Worm (Caenorhabditis elegans): ENCODE results near the gene gst-30.
"Not testable (repeated sequence)": the region's sequence is repeated elsewhere in the genome, so short reads cannot be mapped to it uniquely, and the experiment has no call there.

Gene gst-30

DNA sequence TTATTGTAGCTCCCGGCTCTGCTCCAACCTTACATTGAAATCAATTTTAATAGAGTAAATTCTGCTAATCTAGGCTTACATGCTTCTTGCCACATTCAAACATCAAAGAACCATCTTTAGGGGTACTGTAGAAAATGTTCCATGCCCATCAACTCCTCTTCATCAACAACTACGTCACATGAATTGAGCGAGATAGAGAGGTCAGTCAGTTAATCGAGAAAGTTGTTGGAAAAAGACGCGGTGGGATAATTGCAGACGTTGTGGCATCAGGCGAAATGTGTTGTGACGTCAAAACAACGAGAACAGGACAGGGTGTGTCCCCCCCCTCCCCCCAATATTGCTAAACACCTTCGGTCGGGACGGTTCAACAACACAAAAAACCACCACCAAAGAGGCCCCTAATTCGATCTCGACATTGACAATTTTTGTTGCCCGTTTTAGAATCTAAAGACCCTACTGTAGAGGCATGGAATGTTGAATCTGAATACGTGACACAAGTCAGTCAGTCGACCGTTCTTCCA is 16.3 kb downstream of the gst-30 start:
- TF ChIP-seq unc-62 (GFP tag; optimal IDR thresholded peaks at IDR 0.05 in 1 of 2) (peak in 1 of 2 experiments; percentile 62), unc-62 (tag; optimal IDR thresholded peaks at IDR 0.05) (no peak), F10B5.3 (tag; optimal IDR thresholded peaks at IDR 0.05) (no peak)

DNA sequence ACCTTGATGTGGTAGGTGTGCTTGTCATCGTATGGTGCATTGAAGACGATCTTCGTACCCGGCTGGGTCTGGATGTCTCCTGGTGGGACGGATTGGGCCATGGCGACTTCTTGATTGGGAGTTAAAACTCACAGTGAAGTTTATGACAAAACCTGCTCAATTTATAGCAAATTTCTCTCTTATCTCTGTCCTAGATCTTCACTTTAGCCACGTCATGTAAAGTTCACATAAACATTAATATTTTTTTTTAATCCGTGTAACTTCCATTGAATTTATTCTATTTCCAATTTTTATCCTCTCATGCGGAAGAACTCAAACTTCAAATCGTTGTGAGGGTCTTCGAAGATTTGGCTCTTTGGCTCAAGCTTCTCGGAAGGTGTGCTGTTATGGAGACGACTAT is 18.4 kb downstream of the gst-30 start, which contains the start of gene msp-31:
TSS of gene msp-31 (minus strand) at position 101 of the 400 bp plus-strand sequence.
- not testable (repeated sequence) for TF ChIP-seq ZK337.2 (GFP tag; IDR thresholded peaks at IDR 0.05); hif-1 (tag; optimal IDR thresholded peaks at IDR 0.05); Y48G9A.11 (GFP tag; IDR thresholded peaks at IDR 0.05)

DNA sequence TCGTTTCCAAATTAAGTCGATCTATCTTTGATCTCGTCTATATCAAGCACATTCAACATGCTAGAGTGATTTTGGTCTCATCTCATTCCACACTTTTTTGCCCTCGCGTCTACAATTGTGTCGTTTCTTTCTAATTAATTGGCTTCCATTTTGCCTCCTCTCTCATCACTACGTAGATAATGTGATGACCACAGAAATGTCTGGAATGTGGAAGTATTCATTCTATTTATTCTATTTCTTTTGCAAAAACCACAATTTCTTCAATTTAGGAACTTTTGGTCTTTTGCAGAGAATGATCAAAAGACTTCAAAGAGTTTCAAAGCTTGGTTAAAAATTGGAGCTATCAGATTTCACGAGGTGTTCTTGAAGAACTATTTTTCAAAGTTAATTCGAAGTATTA is 19.3 kb downstream of the gst-30 start:
- TF ChIP-seq nhr-41 (GFP tag; IDR thresholded peaks at IDR 0.05) (no peak), mes-2 (tag; optimal IDR thresholded peaks at IDR 0.05; ENCODE audit: poor library complexity, severe bottlenecking) (no peak), unc-39 (tag; optimal IDR thresholded peaks at IDR 0.05) (no peak), aha-1 (tag) (peak; percentile 48), duxl-1 (tag; optimal IDR thresholded peaks at IDR 0.05; ENCODE audit: poor library complexity) (no peak)

DNA sequence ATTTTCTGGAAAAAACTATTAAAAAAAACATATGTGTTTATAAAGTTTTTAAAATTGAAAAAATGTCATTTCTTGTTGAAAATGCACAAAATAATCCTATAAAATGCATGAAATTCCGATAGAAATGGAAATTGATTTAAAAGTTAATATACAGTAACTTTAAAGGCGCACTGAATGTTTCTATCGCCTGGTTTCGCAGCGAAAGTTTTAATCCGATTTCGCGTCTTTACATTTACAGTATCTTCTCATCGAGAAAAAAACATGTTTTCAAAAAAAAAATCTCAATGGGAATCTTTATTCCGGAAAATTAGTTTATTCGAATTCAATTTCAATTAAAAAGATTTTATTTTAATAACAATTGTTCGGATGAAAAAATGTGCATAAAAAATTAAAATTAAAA is 20.6 kb downstream of the gst-30 start, which contains the start of gene R05F9.11:
TSS of gene R05F9.11 (minus strand) at position 5 of the 400 bp plus-strand sequence.
- TF ChIP-seq nhr-76 (tag; optimal IDR thresholded peaks at IDR 0.05) (no peak), lsy-2 (tag; optimal IDR thresholded peaks at IDR 0.05) (peak in 1 of 2 experiments; percentile 58), F49E8.2 (tag; optimal IDR thresholded peaks at IDR 0.05; ENCODE audit: borderline replicate concordance) (peak; percentile 10), unc-130 (GFP tag; optimal IDR thresholded peaks at IDR 0.05) (peak; percentile 10)

DNA sequence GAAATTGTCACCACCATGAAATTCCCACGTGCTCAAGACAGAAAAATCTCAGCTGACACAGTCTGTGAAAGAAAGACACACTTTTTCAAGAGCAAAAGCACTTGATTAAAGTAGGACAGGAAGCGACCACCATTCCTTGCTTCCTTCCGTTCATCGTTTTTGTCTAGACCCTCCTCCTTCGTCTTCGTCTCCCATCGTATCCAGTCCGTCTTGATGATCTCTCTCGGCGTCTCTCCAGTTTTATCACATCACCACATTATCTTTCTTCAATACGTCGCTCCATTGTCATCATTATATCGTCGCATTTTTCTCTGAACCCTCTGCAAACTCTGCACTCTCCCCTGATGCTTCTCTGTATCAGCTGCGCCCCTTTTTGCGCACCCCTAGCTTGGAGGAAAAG is 26.7 kb downstream of the gst-30 start:
- TF ChIP-seq nhr-10 (tag; optimal IDR thresholded peaks at IDR 0.05) (no peak), mxl-3 (GFP tag; optimal IDR thresholded peaks at IDR 0.05) (peak; percentile 24), mdl-1 (tag; optimal IDR thresholded peaks at IDR 0.05) (peak in 1 of 2 experiments; percentile 22), dmd-6 (GFP tag; IDR thresholded peaks at IDR 0.05) (0 out of 2 replicates have a peak, but pooled peaks have one; percentile 13), nhr-48 (tag; optimal IDR thresholded peaks at IDR 0.05) (no peak), nhr-111 (GFP tag; optimal IDR thresholded peaks at IDR 0.05) (no peak), nhr-28 (tag; optimal IDR thresholded peaks at IDR 0.05) (peak; percentile 32), ceh-20 (GFP tag; IDR thresholded peaks at IDR 0.05) (peak; percentile 14; the same call in 1 of the 2 replicates), ctbp-1 (GFP tag; IDR thresholded peaks at IDR 0.05) (0 out of 2 replicates have a peak, but pooled peaks have one; percentile 48), daf-12 (tag; optimal IDR thresholded peaks at IDR 0.05) (no peak), tag-97 (GFP tag; IDR thresholded peaks at IDR 0.05) (no peak), hlh-30 (tag; optimal IDR thresholded peaks at IDR 0.05; ENCODE audit: insufficient read depth) (peak; percentile 68), lsy-2 (tag; optimal IDR thresholded peaks at IDR 0.05) (peak in 1 of 2 experiments; percentile 16), set-16 (GFP tag; IDR thresholded peaks at IDR 0.05) (no peak), jun-1 (tag; optimal IDR thresholded peaks at IDR 0.05) (no peak), unc-62 (GFP tag; optimal IDR thresholded peaks at IDR 0.05 in 1 of 2) (peak in 1 of 2 experiments; percentile 70), unc-62 (tag; optimal IDR thresholded peaks at IDR 0.05) (no peak), mes-2 (tag; optimal IDR thresholded peaks at IDR 0.05; ENCODE audit: poor library complexity, severe bottlenecking) (peak; percentile 2), duxl-1 (tag; optimal IDR thresholded peaks at IDR 0.05; ENCODE audit: poor library complexity) (no peak), aha-1 (tag) (peak; percentile 37), egl-43 (GFP tag; IDR thresholded peaks at IDR 0.05) (peak; percentile 29; the same call in 1 of the 2 replicates), dmd-8 (GFP tag; IDR thresholded peaks at IDR 0.05) (no peak), egl-27 (tag; optimal IDR thresholded peaks at IDR 0.05) (no peak), hlh-11 (tag; optimal IDR thresholded peaks at IDR 0.05) (peak; percentile 59)

All from whole organism, L4 larva.